Fruit fly (Drosophila melanogaster) whole organism, embryonic: Measurements from ENCODE around the gene CG9628.

Source experiments
- Antp ChIP-seq: fragments of 200-800 bp; sonication (Bioruptor generic); optimal IDR thresholded peaks from 3 replicates; lab custom pipeline; 2016; ENCODE audit warnings: missing biosample characterization, missing genetic modification characterization
- Atf-2 ChIP-seq: fragments of 200-800 bp; sonication (Bioruptor generic); optimal IDR thresholded peaks from 2 replicates; lab custom pipeline; 2016; ENCODE audit warnings: missing biosample characterization, missing genetic modification characterization
- B-H1 ChIP-seq: fragments of 200-800 bp; sonication (Bioruptor generic); IDR thresholded peaks from 3 replicates; pipeline ENCODE4 v1.3.6; 2022; ENCODE audit warnings: missing biosample characterization, missing genetic modification characterization
- CG10959 ChIP-seq: fragments of 200-800 bp; sonication (Bioruptor generic); IDR thresholded peaks from 2 replicates; pipeline ENCODE4 v1.3.6; 2022; ENCODE audit warnings: missing biosample characterization, missing genetic modification characterization
- CG13775 ChIP-seq: fragments of 200-800 bp; sonication (Bioruptor generic); optimal IDR thresholded peaks from 3 replicates; lab custom pipeline; 2017; ENCODE audit warnings: missing biosample characterization, mild to moderate bottlenecking, missing genetic modification characterization
- CG15011 ChIP-seq: fragments of 200-800 bp; sonication (Bioruptor generic); optimal IDR thresholded peaks from 3 replicates; lab custom pipeline; 2018; ENCODE audit warnings: missing biosample characterization, mild to moderate bottlenecking, missing genetic modification characterization
- CG15696 ChIP-seq: fragments of 200-800 bp; sonication (Bioruptor generic); optimal IDR thresholded peaks from 2 replicates; lab custom pipeline; 2019; ENCODE audit warnings: missing biosample characterization, mild to moderate bottlenecking, missing genetic modification characterization, moderate library complexity
- CG4282 ChIP-seq: fragments of 200-800 bp; sonication (Bioruptor generic); optimal IDR thresholded peaks from 2 replicates; lab custom pipeline; 2016; ENCODE audit warnings: missing biosample characterization, missing genetic modification characterization
- CG4360 ChIP-seq: fragments of 200-800 bp; sonication (Bioruptor generic); IDR thresholded peaks from 2 replicates; pipeline ENCODE4 v1.3.6; 2022; ENCODE audit warnings: missing biosample characterization, missing genetic modification characterization
- CG6791 ChIP-seq: fragments of 200-800 bp; sonication (Bioruptor generic); IDR thresholded peaks from 3 replicates; pipeline ENCODE4 v1.3.6; 2022; ENCODE audit warnings: missing biosample characterization, missing genetic modification characterization; ENCODE audit not compliant: partially characterized antibody
- CG7786 ChIP-seq: fragments of 200-800 bp; sonication (Bioruptor generic); optimal IDR thresholded peaks from 2 replicates; lab custom pipeline; 2016; ENCODE audit warnings: missing biosample characterization, missing genetic modification characterization
- CG7839 ChIP-seq: fragments of 200-800 bp; sonication (Bioruptor generic); optimal IDR thresholded peaks from 3 replicates; lab custom pipeline; 2018; ENCODE audit warnings: missing biosample characterization, mild to moderate bottlenecking, missing genetic modification characterization, moderate library complexity
- CoRest ChIP-seq: fragments of 200-800 bp; sonication (Bioruptor generic); optimal IDR thresholded peaks from 3 replicates; lab custom pipeline; 2018; ENCODE audit warnings: missing biosample characterization, mild to moderate bottlenecking, missing genetic modification characterization, moderate library complexity
- Dad ChIP-seq: fragments of 200-800 bp; sonication (Bioruptor generic); optimal IDR thresholded peaks from 3 replicates; lab custom pipeline; 2016; ENCODE audit warnings: missing biosample characterization, missing genetic modification characterization
- Eip74EF ChIP-seq, 2 experiments: fragments of 200-800 bp in 1 of 2; fragments of >200 bp in 1 of 2; sonication (Bioruptor generic) in 1 of 2; optimal IDR thresholded peaks; 2 replicates each; lab custom pipeline; 2017 to 2019; ENCODE audit warnings: missing biosample characterization in 2 of 2, missing genetic modification characterization in 2 of 2, mild to moderate bottlenecking in 1 of 2, moderate library complexity in 1 of 2
- Hmr ChIP-seq: fragments of 200-800 bp; sonication (Bioruptor generic); optimal IDR thresholded peaks from 3 replicates; lab custom pipeline; 2017; ENCODE audit warnings: mild to moderate bottlenecking, missing biosample characterization, missing genetic modification reagents, missing genetic modification characterization
- Hr51 ChIP-seq, 2 experiments: fragments of 200-800 bp; sonication (Bioruptor generic); optimal IDR thresholded peaks; 2 replicates in 1 of 2; 3 replicates in 1 of 2; lab custom pipeline; 2016 to 2018; ENCODE audit warnings: missing biosample characterization in 2 of 2, missing genetic modification characterization in 2 of 2, mild to moderate bottlenecking in 1 of 2, moderate library complexity in 1 of 2
- NK7.1 ChIP-seq: fragments of 200-800 bp; sonication (Bioruptor generic); optimal IDR thresholded peaks from 3 replicates; lab custom pipeline; 2016; ENCODE audit warnings: missing biosample characterization, missing genetic modification characterization
- Nf-YB ChIP-seq: fragments of 200-800 bp; sonication (Bioruptor generic); optimal IDR thresholded peaks from 3 replicates; lab custom pipeline; 2019; ENCODE audit warnings: missing biosample characterization, mild to moderate bottlenecking, missing genetic modification characterization, moderate library complexity
- Nf-YC ChIP-seq: fragments of 200-800 bp; optimal IDR thresholded peaks from 3 replicates; lab custom pipeline; 2019; ENCODE audit warnings: missing biosample characterization, mild to moderate bottlenecking, missing genetic modification characterization, moderate library complexity
- Rfx ChIP-seq: fragments of 200-800 bp; sonication (Bioruptor generic); IDR thresholded peaks from 2 replicates; pipeline ENCODE4 v1.3.6; 2022; ENCODE audit warnings: missing biosample characterization, missing genetic modification characterization
- Trl ChIP-seq, 3 experiments: fragments of >200 bp in 2 of 3; fragments of 200-800 bp in 1 of 3; sonication (Bioruptor generic) in 1 of 3; optimal IDR thresholded peaks; 2 replicates in 1 of 3; 3 replicates in 2 of 3; lab custom pipeline; 2016 to 2017; ENCODE audit warnings: missing biosample characterization in 1 of 3, missing genetic modification characterization in 1 of 3
- Usf ChIP-seq: fragments of 200-800 bp; sonication (Bioruptor generic); optimal IDR thresholded peaks from 2 replicates; lab custom pipeline; 2017; ENCODE audit warnings: missing genotype, missing biosample characterization, missing genetic modification characterization
- Xrp1 ChIP-seq: fragments of 200-800 bp; sonication (Bioruptor generic); IDR thresholded peaks from 2 replicates; pipeline ENCODE4 v1.3.6; 2022; ENCODE audit warnings: missing biosample characterization, missing genetic modification characterization
- al ChIP-seq: fragments of 200-800 bp; sonication (Bioruptor generic); IDR thresholded peaks from 2 replicates; pipeline ENCODE4 v1.3.6; 2022; ENCODE audit warnings: missing biosample characterization, missing genetic modification characterization
- ap ChIP-seq: fragments of 200-800 bp; sonication (Bioruptor generic); IDR thresholded peaks from 2 replicates; pipeline ENCODE4 v1.3.6; 2022; ENCODE audit warnings: missing biosample characterization, missing genetic modification characterization
- bbx ChIP-seq: fragments of 200-800 bp; sonication (Bioruptor generic); IDR thresholded peaks from 2 replicates; pipeline ENCODE4 v1.3.6; 2022; ENCODE audit warnings: missing biosample characterization, missing genetic modification characterization; ENCODE audit not compliant: partially characterized antibody
- cg ChIP-seq: fragments of 200-800 bp; sonication (Bioruptor generic); optimal IDR thresholded peaks from 3 replicates; lab custom pipeline; 2019; ENCODE audit warnings: missing biosample characterization, mild to moderate bottlenecking, missing genetic modification characterization, moderate library complexity
- corto ChIP-seq: fragments of 200-800 bp; sonication (Bioruptor generic); optimal IDR thresholded peaks from 2 replicates; lab custom pipeline; 2016; ENCODE audit warnings: missing biosample characterization, mild to moderate bottlenecking, missing genetic modification characterization, moderate library complexity
- danr ChIP-seq: fragments of 200-800 bp; sonication (Bioruptor generic); IDR thresholded peaks from 2 replicates; pipeline ENCODE4 v1.3.6; 2022; ENCODE audit warnings: missing biosample characterization, missing genetic modification characterization
- disco-r ChIP-seq: fragments of 200-800 bp; sonication (Bioruptor generic); optimal IDR thresholded peaks from 2 replicates; lab custom pipeline; 2016; ENCODE audit warnings: missing biosample characterization, missing genetic modification characterization
- dm ChIP-seq: fragments of 200-800 bp; sonication (Bioruptor generic); optimal IDR thresholded peaks from 3 replicates; lab custom pipeline; 2016; ENCODE audit warnings: missing biosample characterization, missing genetic modification characterization
- fd102C ChIP-seq: fragments of 200-800 bp; sonication (Bioruptor generic); optimal IDR thresholded peaks from 2 replicates; lab custom pipeline; 2018; ENCODE audit warnings: missing biosample characterization, mild to moderate bottlenecking, missing genetic modification characterization, moderate library complexity
- fd3F ChIP-seq: fragments of 200-800 bp; sonication (Bioruptor generic); optimal IDR thresholded peaks from 2 replicates; lab custom pipeline; 2018; ENCODE audit warnings: missing biosample characterization, mild to moderate bottlenecking, missing genetic modification characterization, moderate library complexity
- fd96Cb ChIP-seq: fragments of 200-800 bp; sonication (Bioruptor generic); optimal IDR thresholded peaks from 2 replicates; lab custom pipeline; 2018; ENCODE audit warnings: missing biosample characterization, mild to moderate bottlenecking, missing genetic modification characterization, moderate library complexity
- jigr1 ChIP-seq: fragments of 200-800 bp; sonication (Bioruptor generic); IDR thresholded peaks from 3 replicates; pipeline ENCODE4 v1.3.6; 2022; ENCODE audit warnings: missing biosample characterization, missing genetic modification characterization
- ken ChIP-seq: fragments of 200-800 bp; sonication (Bioruptor generic); IDR thresholded peaks from 3 replicates; pipeline ENCODE4 v1.3.6; 2022; ENCODE audit warnings: missing biosample characterization, missing genetic modification characterization
- maf-S ChIP-seq: fragments of 200-800 bp; sonication (Bioruptor generic); optimal IDR thresholded peaks from 2 replicates; lab custom pipeline; 2016; ENCODE audit warnings: missing biosample characterization, missing genetic modification characterization
- odd ChIP-seq: fragments of 200-800 bp; sonication (Bioruptor generic); optimal IDR thresholded peaks from 2 replicates; lab custom pipeline; 2017; ENCODE audit warnings: missing biosample characterization, mild to moderate bottlenecking, missing genetic modification characterization
- org-1 ChIP-seq: fragments of 200-800 bp; sonication (Bioruptor generic); optimal IDR thresholded peaks from 2 replicates; lab custom pipeline; 2017; ENCODE audit warnings: missing biosample characterization, missing genetic modification characterization
- peb ChIP-seq: fragments of 200-800 bp; sonication (Bioruptor generic); IDR thresholded peaks from 2 replicates; pipeline ENCODE4 v1.3.6; 2022; ENCODE audit warnings: missing biosample characterization, missing genetic modification characterization
- pfk ChIP-seq: fragments of 200-800 bp; sonication (Bioruptor generic); optimal IDR thresholded peaks from 2 replicates; lab custom pipeline; 2018; ENCODE audit warnings: missing biosample characterization, mild to moderate bottlenecking, missing genetic modification characterization, moderate library complexity
- phol ChIP-seq: fragments of 200-800 bp; sonication (Bioruptor generic); optimal IDR thresholded peaks from 3 replicates; lab custom pipeline; 2018; ENCODE audit warnings: missing biosample characterization, mild to moderate bottlenecking, missing genetic modification characterization, moderate library complexity
- pita ChIP-seq: fragments of 200-800 bp; sonication (Bioruptor generic); optimal IDR thresholded peaks from 2 replicates; lab custom pipeline; 2017; ENCODE audit warnings: missing biosample characterization, mild to moderate bottlenecking, missing genetic modification characterization
- prd ChIP-seq, 3 experiments: fragments of >200 bp in 2 of 3; fragments of 200-800 bp in 1 of 3; sonication (Bioruptor generic) in 1 of 3; optimal IDR thresholded peaks in 2 of 3; IDR thresholded peaks in 1 of 3; 2 replicates in 2 of 3; 3 replicates in 1 of 3; pipeline versions ENCODE4 v1.3.6 to Lab custom; 2017 to 2022; ENCODE audit warnings: missing biosample characterization in 1 of 3, missing genetic modification characterization in 1 of 3
- sens ChIP-seq: fragments of 200-800 bp; sonication (Bioruptor generic); peaks from one replicate; lab custom pipeline; 2016; ENCODE audit warnings: missing biosample characterization, missing genetic modification characterization
- trh ChIP-seq: fragments of 200-800 bp; sonication (Bioruptor generic); optimal IDR thresholded peaks from 2 replicates; lab custom pipeline; 2016; ENCODE audit warnings: missing biosample characterization, missing genetic modification characterization
- unc-4 ChIP-seq: fragments of 200-800 bp; sonication (Bioruptor generic); IDR thresholded peaks from 2 replicates; pipeline ENCODE4 v1.3.6; 2022; ENCODE audit warnings: missing biosample characterization, missing genetic modification characterization; ENCODE audit not compliant: partially characterized antibody
- wdn ChIP-seq: fragments of 200-800 bp; sonication (Bioruptor generic); IDR thresholded peaks from 2 replicates; pipeline ENCODE4 v1.3.6; 2022; ENCODE audit warnings: missing biosample characterization, missing genetic modification characterization
- yki ChIP-seq: fragments of >200 bp; optimal IDR thresholded peaks from 3 replicates; lab custom pipeline; 2018
- z ChIP-seq: fragments of 200-800 bp; sonication (Bioruptor generic); IDR thresholded peaks from 3 replicates; pipeline ENCODE4 v1.3.6; 2022; ENCODE audit warnings: missing biosample characterization, missing genetic modification characterization
- zf30C ChIP-seq: fragments of 200-800 bp; sonication (Bioruptor generic); optimal IDR thresholded peaks from 3 replicates; lab custom pipeline; 2018; ENCODE audit warnings: missing biosample characterization, mild to moderate bottlenecking, missing genetic modification characterization

Gene CG9628

dm6 chr3L:14600570-14600969 lies 22.0 kb upstream of the CG9628 start (continued):
- TF ChIP-seq CG13775 (no peak), danr (GFP tag; lab: Robert Waterston, UW) (no peak), z (GFP tag; lab: Robert Waterston, UW) (peak; percentile 99), maf-S (no peak), Xrp1 (no peak), CG15011 (no peak), Nf-YB (peak; percentile 83), Trl (optimal IDR thresholded peaks at IDR 0.05; lab: Kevin White, UChicago) (peak; percentile 34 to 35), Trl (GFP tag; optimal IDR thresholded peaks at IDR 0.05; lab: Kevin White, UChicago) (no peak), pfk (GFP tag; lab: Kevin White, UChicago) (peak; percentile 95), Hmr (GFP tag; lab: Kevin White, UChicago) (no peak), Atf-2 (GFP tag; lab: Kevin White, UChicago) (no peak), zf30C (GFP tag; lab: Kevin White, UChicago) (no peak), Rfx (GFP tag; lab: Robert Waterston, UW) (no peak), B-H1 (GFP tag; lab: Robert Waterston, UW) (no peak), Antp (GFP tag; lab: Kevin White, UChicago) (no peak), odd (GFP tag; lab: Kevin White, UChicago) (no peak), yki (lab: Kevin White, UChicago) (no peak), Nf-YC (tag; lab: Kevin White, UChicago) (peak; percentile 84), al (GFP tag; lab: Robert Waterston, UW) (no peak), disco-r (no peak), phol (peak; percentile 27), Hr51 (GFP tag; optimal IDR thresholded peaks at IDR 0.05; lab: Kevin White, UChicago) (no peak), CG15696 (tag; lab: Kevin White, UChicago) (no peak), bbx (peak; percentile 57; the same call in 1 of the 2 replicates), Eip74EF (GFP tag; optimal IDR thresholded peaks at IDR 0.05; lab: Kevin White, UChicago) (no peak), trh (GFP tag; lab: Kevin White, UChicago) (no peak), ken (no peak), cg (GFP tag; lab: Kevin White, UChicago) (peak; percentile 51), NK7.1 (GFP tag; lab: Kevin White, UChicago) (no peak), CG6791 (GFP tag; lab: Robert Waterston, UW) (peak; percentile 50; the same call in 1 of the 3 replicates), corto (no peak), prd (optimal IDR thresholded peaks at IDR 0.05; lab: Kevin White, UChicago) (no peak), prd (GFP tag; IDR thresholded peaks at IDR 0.05; lab: Robert Waterston, UW) (no peak), fd3F (GFP tag; lab: Kevin White, UChicago) (no peak), wdn (GFP tag; lab: Robert Waterston, UW) (no peak), CG7839 (tag; lab: Kevin White, UChicago) (no peak)

DNA sequence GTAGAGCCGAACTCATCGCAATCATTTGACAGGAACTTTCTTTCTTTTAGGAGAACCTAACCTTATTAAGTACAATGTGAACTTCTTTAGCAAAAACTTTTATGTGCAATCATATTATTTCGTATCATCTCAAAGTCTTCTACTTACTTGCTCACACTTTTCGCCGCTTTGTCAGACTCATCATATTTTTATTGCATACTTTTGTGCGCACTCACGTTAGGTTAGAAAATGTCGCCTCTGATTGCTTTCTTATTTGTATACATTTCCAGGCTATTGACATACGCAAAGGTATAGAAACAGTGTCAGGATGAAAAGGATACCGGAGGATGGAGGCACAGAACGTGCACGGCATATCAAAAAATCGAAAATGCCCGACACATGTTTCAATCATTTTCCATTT lies 19.4 kb upstream of the CG9628 start:
- TF ChIP-seq unc-4 (GFP tag; lab: Robert Waterston, UW) (no peak), fd102C (GFP tag; lab: Kevin White, UChicago) (peak; percentile 27), CG7786 (GFP tag; lab: Kevin White, UChicago) (no peak), dm (GFP tag; lab: Kevin White, UChicago) (no peak), ap (no peak), fd96Cb (tag; lab: Kevin White, UChicago) (no peak), jigr1 (GFP tag; lab: Robert Waterston, UW) (no peak), peb (GFP tag; lab: Robert Waterston, UW) (no peak), pita (GFP tag; lab: Kevin White, UChicago) (no peak), CG4360 (GFP tag; lab: Robert Waterston, UW) (no peak), CoRest (tag; lab: Kevin White, UChicago) (no peak), org-1 (no peak), Nf-YC (tag; lab: Kevin White, UChicago) (no peak), Usf (GFP tag; lab: Kevin White, UChicago) (no peak), CG10959 (GFP tag; lab: Robert Waterston, UW) (no peak), CG4282 (GFP tag; lab: Kevin White, UChicago) (no peak), Dad (no peak), sens (peak; percentile 26), CG15696 (tag; lab: Kevin White, UChicago) (peak; percentile 21)
